Fruit fly (Drosophila melanogaster) whole organism, embryonic: Measurements from ENCODE around the gene ATPsynepsilonL.

Experiments used
- Abd-B ChIP-seq: fragments of 200-800 bp; sonication (Bioruptor generic); optimal IDR thresholded peaks from 2 replicates; lab custom pipeline; 2018; ENCODE audit warnings: missing biosample characterization, mild to moderate bottlenecking, missing genetic modification characterization, moderate library complexity
- Bteb2 ChIP-seq: fragments of 200-800 bp; sonication (Bioruptor generic); optimal IDR thresholded peaks from 2 replicates; lab custom pipeline; 2016; ENCODE audit warnings: missing biosample characterization, missing genetic modification characterization
- CG11696 ChIP-seq: fragments of 200-800 bp; sonication (Bioruptor generic); IDR thresholded peaks from 2 replicates; pipeline ENCODE4 v1.3.6; 2022; ENCODE audit warnings: missing biosample characterization, missing genetic modification characterization
- CG12071 ChIP-seq: fragments of 200-800 bp; sonication (Bioruptor generic); optimal IDR thresholded peaks from 3 replicates; lab custom pipeline; 2018; ENCODE audit warnings: missing biosample characterization, mild to moderate bottlenecking, missing genetic modification characterization
- CG12219 ChIP-seq: fragments of 200-800 bp; sonication (Bioruptor generic); optimal IDR thresholded peaks from 3 replicates; lab custom pipeline; 2018; ENCODE audit warnings: missing biosample characterization, mild to moderate bottlenecking, missing genetic modification characterization
- CG14965 ChIP-seq: fragments of 200-800 bp; sonication (Bioruptor generic); optimal IDR thresholded peaks from 2 replicates; lab custom pipeline; 2016; ENCODE audit warnings: missing biosample characterization, missing genetic modification characterization, borderline replicate concordance
- CG15696 ChIP-seq: fragments of 200-800 bp; sonication (Bioruptor generic); optimal IDR thresholded peaks from 2 replicates; lab custom pipeline; 2019; ENCODE audit warnings: missing biosample characterization, mild to moderate bottlenecking, missing genetic modification characterization, moderate library complexity
- CG1647 ChIP-seq: fragments of 200-800 bp; sonication (Bioruptor generic); optimal IDR thresholded peaks from 3 replicates; lab custom pipeline; 2016; ENCODE audit warnings: missing biosample characterization, missing genetic modification characterization
- CG16813 ChIP-seq: fragments of 200-800 bp; sonication (Bioruptor generic); IDR thresholded peaks from 3 replicates; pipeline ENCODE4 v1.3.6; 2022; ENCODE audit warnings: missing biosample characterization, missing genetic modification characterization; ENCODE audit not compliant: partially characterized antibody
- CG2678 ChIP-seq: fragments of 200-800 bp; sonication (Bioruptor generic); optimal IDR thresholded peaks from 3 replicates; lab custom pipeline; 2019; ENCODE audit warnings: missing biosample characterization, mild to moderate bottlenecking, missing genetic modification characterization, moderate library complexity
- CG2889 ChIP-seq: fragments of 200-800 bp; sonication (Bioruptor generic); IDR thresholded peaks from 3 replicates; pipeline ENCODE4 v1.3.6; 2022; ENCODE audit warnings: missing biosample characterization, missing genetic modification characterization
- CG34422 ChIP-seq: fragments of 200-800 bp; sonication (Bioruptor generic); IDR thresholded peaks from 3 replicates; pipeline ENCODE4 v1.3.6; 2022; ENCODE audit warnings: missing biosample characterization, missing genetic modification characterization
- CG3726 ChIP-seq: fragments of 200-800 bp; sonication (Bioruptor generic); IDR thresholded peaks from 3 replicates; pipeline ENCODE4, ENCODE4 v1.3.6; 2022; ENCODE audit warnings: missing biosample characterization, missing genetic modification characterization
- CG4820 ChIP-seq: fragments of 200-800 bp; sonication (Bioruptor generic); optimal IDR thresholded peaks from 3 replicates; lab custom pipeline; 2016; ENCODE audit warnings: missing biosample characterization, missing genetic modification characterization
- CG6813 ChIP-seq: fragments of 200-800 bp; sonication (Bioruptor generic); optimal IDR thresholded peaks from 2 replicates; lab custom pipeline; 2017; ENCODE audit warnings: missing biosample characterization, missing genetic modification characterization, mild to moderate bottlenecking, moderate library complexity, missing genetic modification reagents
- CG7271 ChIP-seq: fragments of 200-800 bp; sonication (Bioruptor generic); optimal IDR thresholded peaks from 2 replicates; lab custom pipeline; 2018; ENCODE audit warnings: missing biosample characterization, mild to moderate bottlenecking, missing genetic modification characterization, moderate library complexity
- CG7928 ChIP-seq: fragments of 200-800 bp; sonication (Bioruptor generic); optimal IDR thresholded peaks from 2 replicates; lab custom pipeline; 2017; ENCODE audit warnings: missing biosample characterization, mild to moderate bottlenecking, missing genetic modification characterization
- CG9215 ChIP-seq: fragments of 200-800 bp; sonication (Bioruptor generic); IDR thresholded peaks from 2 replicates; pipeline ENCODE4 v1.3.6; 2022; ENCODE audit warnings: missing biosample characterization, missing genetic modification characterization
- CG9727 ChIP-seq: fragments of 200-800 bp; sonication (Bioruptor generic); optimal IDR thresholded peaks from 3 replicates; lab custom pipeline; 2017; ENCODE audit warnings: missing biosample characterization, mild to moderate bottlenecking, missing genetic modification characterization
- CG9932 ChIP-seq: fragments of 200-800 bp; sonication (Bioruptor generic); IDR thresholded peaks from 2 replicates; pipeline ENCODE4 v1.3.6; 2022; ENCODE audit warnings: missing biosample characterization, missing genetic modification characterization
- CTCF ChIP-seq: fragments of 200-800 bp; sonication (Bioruptor generic); optimal IDR thresholded peaks from 2 replicates; lab custom pipeline; 2017; ENCODE audit warnings: missing biosample characterization, mild to moderate bottlenecking, missing genetic modification characterization, moderate library complexity
- Dfd ChIP-seq, 2 experiments: fragments of >200 bp; optimal IDR thresholded peaks; 2 replicates each; lab custom pipeline; 2017; ENCODE audit warnings: missing biosample characterization in 2 of 2, missing genetic modification characterization in 2 of 2
- Dref ChIP-seq: fragments of 200-800 bp; sonication (Bioruptor generic); IDR thresholded peaks from 2 replicates; pipeline ENCODE4 v1.3.6; 2022; ENCODE audit warnings: missing biosample characterization, missing genetic modification characterization
- Gug ChIP-seq: fragments of 200-800 bp; sonication (Bioruptor generic); IDR thresholded peaks from 4 replicates; pipeline ENCODE4 v1.3.6; 2022; ENCODE audit warnings: missing biosample characterization, missing genetic modification characterization
- HmgD ChIP-seq: fragments of 200-800 bp; sonication (Bioruptor generic); optimal IDR thresholded peaks from 3 replicates; lab custom pipeline; 2016; ENCODE audit warnings: missing biosample characterization, missing genetic modification characterization
- Lim3 ChIP-seq: fragments of 200-800 bp; sonication (Bioruptor generic); IDR thresholded peaks from 2 replicates; pipeline ENCODE4 v1.3.6; 2022; ENCODE audit warnings: missing biosample characterization, missing genetic modification characterization
- Mrtf ChIP-seq: fragments of 200-800 bp; sonication (Bioruptor generic); IDR thresholded peaks from 3 replicates; pipeline ENCODE4 v1.3.6; 2022; ENCODE audit warnings: missing biosample characterization, missing genetic modification characterization
- Nf-YC ChIP-seq: fragments of 200-800 bp; optimal IDR thresholded peaks from 3 replicates; lab custom pipeline; 2019; ENCODE audit warnings: missing biosample characterization, mild to moderate bottlenecking, missing genetic modification characterization, moderate library complexity
- Poxn ChIP-seq: fragments of 200-800 bp; sonication (Bioruptor generic); IDR thresholded peaks from 2 replicates; pipeline ENCODE4 v1.3.6; 2022; ENCODE audit warnings: missing biosample characterization, missing genetic modification characterization
- Ptx1 ChIP-seq: fragments of 200-800 bp; sonication (Bioruptor generic); IDR thresholded peaks from 2 replicates; pipeline ENCODE4 v1.3.6; 2022; ENCODE audit warnings: missing biosample characterization, missing genetic modification characterization
- Ravus ChIP-seq: fragments of 200-800 bp; sonication (Bioruptor generic); IDR thresholded peaks from 2 replicates; pipeline ENCODE4 v1.3.6; 2022; ENCODE audit warnings: missing biosample characterization, missing genetic modification characterization
- Sox100B ChIP-seq: fragments of 200-800 bp; sonication (Bioruptor generic); optimal IDR thresholded peaks from 3 replicates; lab custom pipeline; 2018; ENCODE audit warnings: missing biosample characterization, mild to moderate bottlenecking, missing genetic modification characterization
- Sry-δ ChIP-seq: fragments of 200-800 bp; sonication (Bioruptor generic); optimal IDR thresholded peaks from 2 replicates; lab custom pipeline; 2016; ENCODE audit warnings: missing biosample characterization, missing genetic modification characterization
- bigmax ChIP-seq: fragments of 200-800 bp; sonication (Bioruptor generic); optimal IDR thresholded peaks from 2 replicates; lab custom pipeline; 2018; ENCODE audit warnings: missing biosample characterization, mild to moderate bottlenecking, missing genetic modification characterization
- chm ChIP-seq: fragments of 200-800 bp; sonication (Bioruptor generic); IDR thresholded peaks from 2 replicates; pipeline ENCODE4 v1.3.6; 2022; ENCODE audit warnings: missing biosample characterization, missing genetic modification characterization
- cwo ChIP-seq: fragments of 200-800 bp; sonication (Bioruptor generic); optimal IDR thresholded peaks from 3 replicates; lab custom pipeline; 2017; ENCODE audit warnings: missing biosample characterization, missing genetic modification characterization, mild to moderate bottlenecking, moderate library complexity, missing genetic modification reagents
- dan ChIP-seq: fragments of 200-800 bp; sonication (Bioruptor generic); IDR thresholded peaks from 2 replicates; pipeline ENCODE4 v1.3.6; 2022; ENCODE audit warnings: missing biosample characterization, missing genetic modification characterization
- dati ChIP-seq: fragments of 200-800 bp; sonication (Bioruptor generic); IDR thresholded peaks from 2 replicates; pipeline ENCODE4 v1.3.6; 2022; ENCODE audit warnings: missing biosample characterization, missing genetic modification characterization
- dimm ChIP-seq: fragments of 200-800 bp; sonication (Bioruptor generic); IDR thresholded peaks from 2 replicates; pipeline ENCODE4 v1.3.6; 2022; ENCODE audit warnings: missing biosample characterization, missing genetic modification characterization
- disco-r ChIP-seq: fragments of 200-800 bp; sonication (Bioruptor generic); optimal IDR thresholded peaks from 2 replicates; lab custom pipeline; 2016; ENCODE audit warnings: missing biosample characterization, missing genetic modification characterization
- dmrt99B ChIP-seq: fragments of 200-800 bp; sonication (Bioruptor generic); optimal IDR thresholded peaks from 2 replicates; lab custom pipeline; 2018; ENCODE audit warnings: missing biosample characterization, mild to moderate bottlenecking, missing genetic modification characterization, moderate library complexity
- dysf ChIP-seq: fragments of 200-800 bp; sonication (Bioruptor generic); IDR thresholded peaks from 3 replicates; pipeline ENCODE4 v1.3.6; 2022; ENCODE audit warnings: missing biosample characterization, missing genetic modification characterization
- hb ChIP-seq: fragments of 200-800 bp; sonication (Bioruptor generic); IDR thresholded peaks from 3 replicates; pipeline ENCODE4 v1.3.6; 2022; ENCODE audit warnings: missing biosample characterization, missing genetic modification characterization; ENCODE audit not compliant: partially characterized antibody
- nerfin-1 ChIP-seq: fragments of 200-800 bp; sonication (Bioruptor generic); optimal IDR thresholded peaks from 3 replicates; lab custom pipeline; 2019; ENCODE audit warnings: missing biosample characterization, mild to moderate bottlenecking, missing genetic modification characterization, moderate library complexity
- pfk ChIP-seq: fragments of 200-800 bp; sonication (Bioruptor generic); optimal IDR thresholded peaks from 2 replicates; lab custom pipeline; 2018; ENCODE audit warnings: missing biosample characterization, mild to moderate bottlenecking, missing genetic modification characterization, moderate library complexity
- prd ChIP-seq, 3 experiments: fragments of >200 bp in 2 of 3; fragments of 200-800 bp in 1 of 3; sonication (Bioruptor generic) in 1 of 3; optimal IDR thresholded peaks in 2 of 3; IDR thresholded peaks in 1 of 3; 2 replicates in 2 of 3; 3 replicates in 1 of 3; pipeline versions ENCODE4 v1.3.6 to Lab custom; 2017 to 2022; ENCODE audit warnings: missing biosample characterization in 1 of 3, missing genetic modification characterization in 1 of 3
- pum ChIP-seq: fragments of 200-800 bp; sonication (Bioruptor generic); optimal IDR thresholded peaks from 2 replicates; lab custom pipeline; 2016; ENCODE audit warnings: missing biosample characterization, missing genetic modification characterization
- slbo ChIP-seq: fragments of 200-800 bp; sonication (Bioruptor generic); IDR thresholded peaks from 2 replicates; pipeline ENCODE4 v1.3.6; 2022; ENCODE audit warnings: missing biosample characterization, missing genetic modification characterization
- stwl ChIP-seq: fragments of 200-800 bp; sonication (Bioruptor generic); optimal IDR thresholded peaks from 3 replicates; lab custom pipeline; 2018; ENCODE audit warnings: missing biosample characterization, mild to moderate bottlenecking, missing genetic modification characterization, moderate library complexity
- tio ChIP-seq: fragments of 200-800 bp; sonication (Bioruptor generic); optimal IDR thresholded peaks from 2 replicates; lab custom pipeline; 2017; ENCODE audit warnings: missing biosample characterization, missing genetic modification characterization, inconsistent platforms
- tna ChIP-seq: fragments of 200-800 bp; sonication (Bioruptor generic); IDR thresholded peaks from 2 replicates; pipeline ENCODE4 v1.3.6; 2022; ENCODE audit warnings: missing biosample characterization, missing genetic modification characterization; ENCODE audit not compliant: partially characterized antibody
- vvl ChIP-seq: fragments of 200-800 bp; sonication (Bioruptor generic); IDR thresholded peaks from 2 replicates; pipeline ENCODE4 v1.3.6; 2022; ENCODE audit warnings: missing biosample characterization, missing genetic modification characterization

The ATPsynepsilonL gene

DNA sequence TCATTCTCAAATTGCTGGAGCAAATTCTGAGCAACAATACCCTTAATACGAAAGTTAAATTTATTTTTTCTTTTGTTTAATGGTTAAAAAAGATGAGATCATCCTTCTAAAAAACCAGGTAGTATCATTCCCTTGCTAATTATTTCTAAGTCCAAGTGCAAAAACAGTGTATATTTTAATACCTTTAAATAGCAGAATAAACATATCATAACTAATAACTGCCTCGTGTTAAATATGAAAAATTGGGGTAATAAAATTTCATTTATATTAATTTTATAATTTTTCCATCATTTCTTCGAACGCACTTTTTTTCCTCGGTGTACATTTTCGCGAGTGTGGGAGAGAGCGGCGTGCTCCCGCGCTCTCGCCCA is 9.8 kb upstream of the ATPsynepsilonL start:
- TF ChIP-seq Poxn: no peak
- peak; percentile 54 for TF ChIP-seq CG9727
- TF ChIP-seq stwl: no peak
- no peak for TF ChIP-seq Lim3 (GFP tag; lab: Robert Waterston, UW)
- no peak for TF ChIP-seq CG34422 (GFP tag; lab: Robert Waterston, UW)
- no peak for TF ChIP-seq hb (GFP tag; lab: Robert Waterston, UW)
- TF ChIP-seq CG7271 (tag; lab: Kevin White, UChicago): no peak
- no peak for TF ChIP-seq CG14965 (GFP tag; lab: Kevin White, UChicago)
- TF ChIP-seq CG2889 (GFP tag; lab: Robert Waterston, UW): no peak
- no peak for TF ChIP-seq CG9215 (GFP tag; lab: Robert Waterston, UW)
- no peak for TF ChIP-seq CG4820 (GFP tag; lab: Kevin White, UChicago)
- no peak for TF ChIP-seq Mrtf
- peak; percentile 5 for TF ChIP-seq dmrt99B (tag; lab: Kevin White, UChicago)
- TF ChIP-seq HmgD (GFP tag; lab: Kevin White, UChicago): no peak
- no peak for TF ChIP-seq CG16813 (GFP tag; lab: Robert Waterston, UW)
- no peak for TF ChIP-seq dimm (GFP tag; lab: Robert Waterston, UW)
- TF ChIP-seq Dfd (GFP tag; optimal IDR thresholded peaks at IDR 0.05; lab: Kevin White, UChicago): no peak
- TF ChIP-seq chm (GFP tag; lab: Robert Waterston, UW): no peak
- TF ChIP-seq cwo: no peak
- no peak for TF ChIP-seq CG11696 (GFP tag; lab: Robert Waterston, UW)
- no peak for TF ChIP-seq CTCF (GFP tag; lab: Kevin White, UChicago)
- no peak for TF ChIP-seq CG1647 (GFP tag; lab: Kevin White, UChicago)
- no peak for TF ChIP-seq CG12219 (GFP tag; lab: Kevin White, UChicago)
- 0 out of 3 replicates have a peak, but pooled peaks have one; percentile 16 for TF ChIP-seq dysf (GFP tag; lab: Robert Waterston, UW)
- TF ChIP-seq nerfin-1: no peak
- TF ChIP-seq tna (GFP tag; lab: Robert Waterston, UW): no peak
- no peak for TF ChIP-seq slbo (GFP tag; lab: Robert Waterston, UW)
- TF ChIP-seq vvl (GFP tag; lab: Robert Waterston, UW): no peak
- no peak for TF ChIP-seq disco-r (GFP tag; lab: Kevin White, UChicago)
- no peak for TF ChIP-seq CG6813 (GFP tag; lab: Kevin White, UChicago)
- no peak for TF ChIP-seq Ravus (GFP tag; lab: Robert Waterston, UW)
- no peak for TF ChIP-seq prd (optimal IDR thresholded peaks at IDR 0.05; lab: Kevin White, UChicago)
- 0 out of 3 replicates have a peak, but pooled peaks have one; percentile 5 for TF ChIP-seq prd (GFP tag; IDR thresholded peaks at IDR 0.05; lab: Robert Waterston, UW)
- peak; percentile 21 for TF ChIP-seq tio (GFP tag; lab: Kevin White, UChicago)
- no peak for TF ChIP-seq CG9932 (GFP tag; lab: Robert Waterston, UW)
- no peak for TF ChIP-seq bigmax
- TF ChIP-seq CG2678: peak; percentile 30
- no peak for TF ChIP-seq Abd-B (GFP tag; lab: Kevin White, UChicago)
- no peak for TF ChIP-seq Bteb2
- TF ChIP-seq Ptx1 (GFP tag; lab: Robert Waterston, UW): 0 out of 2 replicates have a peak, but pooled peaks have one; percentile 8
- TF ChIP-seq CG15696: peak; percentile 24
- TF ChIP-seq CG12071 (GFP tag; lab: Kevin White, UChicago): no peak
- no peak for TF ChIP-seq pfk
- TF ChIP-seq Dref (GFP tag; lab: Robert Waterston, UW): no peak
- TF ChIP-seq pum: no peak
- TF ChIP-seq Gug: no peak
- TF ChIP-seq dan (GFP tag; lab: Robert Waterston, UW): no peak
- no peak for TF ChIP-seq CG7928 (GFP tag; lab: Kevin White, UChicago)
- no peak for TF ChIP-seq dati (GFP tag; lab: Robert Waterston, UW)
- TF ChIP-seq Sox100B (GFP tag; lab: Kevin White, UChicago): peak; percentile 31
- TF ChIP-seq Sry-δ (GFP tag; lab: Kevin White, UChicago): no peak
- no peak for TF ChIP-seq CG3726
- TF ChIP-seq Nf-YC: no peak
